Fruit fly (Drosophila melanogaster) whole organism, adult: Measurements from ENCODE around the gene CG6678.

Source experiments
- CG11617 ChIP-seq: fragments of 200-800 bp; sonication (Bioruptor generic); optimal IDR thresholded peaks from 2 replicates; lab custom pipeline; 2017; ENCODE audit warnings: mild to moderate bottlenecking, missing biosample characterization, missing genetic modification reagents, missing genetic modification characterization
- CG12768 ChIP-seq: fragments of 200-800 bp; sonication (Bioruptor generic); optimal IDR thresholded peaks from 2 replicates; lab custom pipeline; 2017; ENCODE audit warnings: missing biosample characterization, missing genetic modification characterization, mild to moderate bottlenecking, moderate library complexity, missing genetic modification reagents
- CG14711 ChIP-seq: fragments of 200-800 bp; sonication (Bioruptor generic); optimal IDR thresholded peaks from 2 replicates; lab custom pipeline; 2018; ENCODE audit warnings: missing biosample characterization, mild to moderate bottlenecking, missing genetic modification characterization, moderate library complexity
- CG1620 ChIP-seq: fragments of 200-800 bp; sonication (Bioruptor generic); optimal IDR thresholded peaks from 2 replicates; lab custom pipeline; 2016; ENCODE audit warnings: missing biosample characterization, missing genetic modification characterization
- CG33017 ChIP-seq: fragments of 200-800 bp; sonication (Bioruptor generic); optimal IDR thresholded peaks from 2 replicates; lab custom pipeline; 2018; ENCODE audit warnings: missing biosample characterization, mild to moderate bottlenecking, missing genetic modification characterization, moderate library complexity
- CG5204 ChIP-seq: fragments of 200-800 bp; sonication (Bioruptor generic); optimal IDR thresholded peaks from 2 replicates; lab custom pipeline; 2016; ENCODE audit warnings: missing biosample characterization, missing genetic modification characterization
- CG7045 ChIP-seq: fragments of 200-800 bp; sonication (Bioruptor generic); optimal IDR thresholded peaks from 2 replicates; lab custom pipeline; 2017; ENCODE audit warnings: missing biosample characterization, mild to moderate bottlenecking, missing genetic modification characterization
- CG7101 ChIP-seq: fragments of 200-800 bp; sonication (Bioruptor generic); optimal IDR thresholded peaks from 2 replicates; lab custom pipeline; 2018; ENCODE audit warnings: missing biosample characterization, mild to moderate bottlenecking, missing genetic modification characterization, moderate library complexity
- Clk ChIP-seq: fragments of 200-800 bp; sonication (Bioruptor generic); optimal IDR thresholded peaks from 2 replicates; lab custom pipeline; 2017; ENCODE audit warnings: missing biosample characterization, missing genetic modification characterization
- Crg-1 ChIP-seq: fragments of 200-800 bp; sonication (Bioruptor generic); optimal IDR thresholded peaks from 2 replicates; lab custom pipeline; 2016; ENCODE audit warnings: missing biosample characterization, missing genetic modification characterization
- Hr96 ChIP-seq: fragments of 200-800 bp; sonication (Bioruptor generic); optimal IDR thresholded peaks from 2 replicates; lab custom pipeline; 2016; ENCODE audit warnings: missing biosample characterization, missing genetic modification characterization
- Mnt ChIP-seq: fragments of 200-800 bp; sonication (Bioruptor generic); optimal IDR thresholded peaks from 2 replicates; lab custom pipeline; 2016; ENCODE audit warnings: missing biosample characterization, mild to moderate bottlenecking, missing genetic modification characterization
- bab1 ChIP-seq: fragments of 200-800 bp; sonication (Bioruptor generic); optimal IDR thresholded peaks from 3 replicates; lab custom pipeline; 2019; ENCODE audit warnings: missing biosample characterization, mild to moderate bottlenecking, missing genetic modification characterization, moderate library complexity
- cic ChIP-seq: fragments of 200-800 bp; sonication (Bioruptor generic); optimal IDR thresholded peaks from 2 replicates; lab custom pipeline; 2017; ENCODE audit warnings: missing biosample characterization, mild to moderate bottlenecking, missing genetic modification characterization, moderate library complexity
- cnc ChIP-seq, 2 experiments: fragments of >200 bp; optimal IDR thresholded peaks; 2 replicates each; lab custom pipeline; 2017
- kay ChIP-seq: fragments of 200-800 bp; sonication (Bioruptor generic); peaks from one replicate; lab custom pipeline; 2016; ENCODE audit warnings: missing biosample characterization, missing genetic modification characterization, borderline replicate concordance
- ovo ChIP-seq: fragments of 200-800 bp; sonication (Bioruptor generic); optimal IDR thresholded peaks from 2 replicates; lab custom pipeline; 2016; ENCODE audit warnings: missing biosample characterization, missing genetic modification characterization
- pad ChIP-seq: fragments of 200-800 bp; sonication (Bioruptor generic); optimal IDR thresholded peaks from 3 replicates; lab custom pipeline; 2017; ENCODE audit warnings: missing biosample characterization, missing genetic modification characterization, mild to moderate bottlenecking, moderate library complexity, missing genetic modification reagents
- tj ChIP-seq: fragments of 200-800 bp; sonication (Bioruptor generic); optimal IDR thresholded peaks from 3 replicates; lab custom pipeline; 2017; ENCODE audit warnings: missing biosample characterization, mild to moderate bottlenecking, missing genetic modification characterization, moderate library complexity
- toe ChIP-seq: fragments of 200-800 bp; sonication (Bioruptor generic); optimal IDR thresholded peaks from 2 replicates; lab custom pipeline; 2016; ENCODE audit warnings: missing biosample characterization, missing genetic modification characterization

Gene CG6678

DNA sequence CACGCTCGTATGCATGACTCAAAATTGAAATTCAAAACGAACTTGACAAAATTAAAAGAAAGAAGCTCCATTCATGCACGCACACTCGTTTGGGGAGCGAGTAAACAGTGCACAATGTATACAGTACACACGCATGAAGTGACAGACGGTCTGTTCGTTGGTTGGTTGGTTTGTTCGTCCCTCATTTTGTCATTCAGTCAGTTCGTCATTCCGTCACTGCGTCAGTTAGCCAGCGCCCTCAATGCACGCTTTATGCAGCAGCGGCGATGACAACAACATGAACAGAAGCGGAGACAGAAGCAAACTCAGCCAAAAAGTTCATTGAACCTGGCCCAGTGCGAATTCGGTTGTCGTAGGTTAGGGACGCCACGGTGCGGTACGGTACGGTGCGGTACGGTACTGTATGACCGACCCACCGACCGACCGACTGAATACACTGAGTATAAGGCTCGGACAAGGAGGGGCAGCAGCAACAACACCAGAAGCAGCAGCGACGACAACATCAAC lies 54.1 kb downstream of the CG6678 start:
- no peak for TF ChIP-seq CG1620 (GFP tag; lab: Kevin White, UChicago)
- no peak for TF ChIP-seq CG7045 (GFP tag; lab: Kevin White, UChicago)
- TF ChIP-seq CG12768 (GFP tag; lab: Kevin White, UChicago) = no peak
- no peak for TF ChIP-seq Mnt (GFP tag; lab: Kevin White, UChicago)
- TF ChIP-seq Crg-1 (GFP tag; lab: Kevin White, UChicago) = no peak
- no peak for TF ChIP-seq CG11617 (GFP tag; lab: Kevin White, UChicago)
- TF ChIP-seq CG5204 = no peak
- TF ChIP-seq CG33017 = no peak

DNA sequence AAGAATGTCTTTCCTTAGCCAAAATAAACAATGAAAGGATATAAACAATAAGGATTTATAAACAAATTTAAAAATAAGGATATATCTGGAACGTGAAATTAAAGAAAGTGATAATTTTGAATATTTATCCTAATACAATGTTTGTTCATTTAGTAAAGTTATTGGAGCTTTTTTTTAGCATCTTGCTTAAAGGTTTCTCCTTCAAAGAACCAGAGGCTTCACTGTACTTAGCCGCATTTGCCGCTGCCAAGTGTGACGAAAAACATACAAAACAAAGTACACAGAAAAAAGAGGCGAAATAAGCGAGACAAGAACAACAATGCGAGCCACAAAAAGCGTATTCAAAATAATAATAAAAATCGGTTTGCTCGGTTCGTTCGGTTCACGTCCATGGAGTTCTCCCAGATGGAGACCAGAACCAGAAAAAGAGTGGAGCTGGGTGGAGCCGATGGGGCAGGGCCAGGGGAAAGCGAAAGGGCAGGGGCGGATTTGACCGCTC lies 54.6 kb downstream of the CG6678 start:
- no peak for TF ChIP-seq CG11617 (GFP tag; lab: Kevin White, UChicago)
- TF ChIP-seq cnc (optimal IDR thresholded peaks at IDR 0.05; lab: Kevin White, UChicago) = no peak
- TF ChIP-seq bab1 = no peak
- no peak for TF ChIP-seq tj (GFP tag; lab: Kevin White, UChicago)
- no peak for TF ChIP-seq CG5204
- TF ChIP-seq Mnt (GFP tag; lab: Kevin White, UChicago) = no peak
- no peak for TF ChIP-seq cic (GFP tag; lab: Kevin White, UChicago)
- TF ChIP-seq Crg-1 (GFP tag; lab: Kevin White, UChicago) = no peak
- no peak for TF ChIP-seq Hr96
- TF ChIP-seq CG33017 = no peak
- no peak for TF ChIP-seq CG14711 (tag; lab: Kevin White, UChicago)
- no peak for TF ChIP-seq CG12768 (GFP tag; lab: Kevin White, UChicago)
- TF ChIP-seq Clk (GFP tag; lab: Kevin White, UChicago) = no peak
- TF ChIP-seq CG1620 (GFP tag; lab: Kevin White, UChicago) = no peak
- TF ChIP-seq pad (GFP tag; lab: Kevin White, UChicago) = no peak
- TF ChIP-seq toe = no peak
- TF ChIP-seq CG7101 (tag; lab: Kevin White, UChicago) = no peak
- no peak for TF ChIP-seq ovo (GFP tag; lab: Kevin White, UChicago)
- TF ChIP-seq kay = no peak

DNA sequence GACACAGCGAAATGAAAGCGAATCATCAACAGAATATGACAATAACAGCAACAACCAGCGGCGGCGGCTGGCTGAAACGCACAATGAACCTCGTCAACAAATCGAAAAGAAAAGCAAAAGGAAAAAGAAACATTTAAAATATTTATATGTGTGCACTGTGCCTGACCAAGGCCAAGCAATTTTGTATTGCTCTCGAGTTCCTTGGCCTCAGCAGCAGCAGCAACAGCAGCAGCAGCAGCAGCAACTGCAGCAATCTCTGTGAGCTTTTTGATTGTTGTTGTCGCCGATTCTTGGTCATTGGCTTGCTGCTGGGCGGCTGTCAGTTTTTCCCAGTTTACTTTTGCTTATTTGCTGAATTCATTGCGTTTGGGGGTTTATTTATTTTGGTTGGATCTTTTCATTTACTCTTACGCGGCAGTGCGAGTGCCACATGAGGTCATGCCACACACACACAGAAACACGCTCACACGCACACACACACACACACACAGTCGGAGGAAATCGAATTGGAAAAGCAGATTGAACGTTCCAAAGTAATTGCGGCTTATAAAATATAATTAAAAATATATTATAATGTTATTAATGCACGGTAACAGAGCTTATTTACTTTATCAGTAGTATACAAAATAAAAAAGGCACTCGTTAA lies 57.3 kb downstream of the CG6678 start:
- no peak for TF ChIP-seq Mnt (GFP tag; lab: Kevin White, UChicago)
- TF ChIP-seq kay = peak; percentile 38

DNA sequence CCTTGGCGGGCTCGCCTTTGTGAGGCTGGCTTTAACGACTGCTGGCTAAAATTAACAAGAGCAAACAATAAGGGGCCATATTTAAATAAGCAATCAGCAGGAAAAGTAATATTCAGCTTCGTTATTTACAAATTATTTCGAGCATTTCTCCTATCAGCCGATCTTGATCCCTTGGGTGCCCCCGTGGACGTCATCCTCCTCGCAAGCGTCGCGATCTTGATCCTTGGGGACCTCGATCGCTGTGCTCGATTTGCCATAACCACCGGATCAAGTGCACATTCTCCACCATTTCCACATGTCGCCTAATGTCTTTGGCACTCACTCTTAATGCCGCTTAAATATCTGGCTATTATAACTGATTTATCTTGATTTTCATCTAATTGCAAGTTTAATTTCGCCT lies 57.8 kb downstream of the CG6678 start:
- TF ChIP-seq CG7101 (tag; lab: Kevin White, UChicago) (no peak), CG14711 (tag; lab: Kevin White, UChicago) (no peak)

DNA sequence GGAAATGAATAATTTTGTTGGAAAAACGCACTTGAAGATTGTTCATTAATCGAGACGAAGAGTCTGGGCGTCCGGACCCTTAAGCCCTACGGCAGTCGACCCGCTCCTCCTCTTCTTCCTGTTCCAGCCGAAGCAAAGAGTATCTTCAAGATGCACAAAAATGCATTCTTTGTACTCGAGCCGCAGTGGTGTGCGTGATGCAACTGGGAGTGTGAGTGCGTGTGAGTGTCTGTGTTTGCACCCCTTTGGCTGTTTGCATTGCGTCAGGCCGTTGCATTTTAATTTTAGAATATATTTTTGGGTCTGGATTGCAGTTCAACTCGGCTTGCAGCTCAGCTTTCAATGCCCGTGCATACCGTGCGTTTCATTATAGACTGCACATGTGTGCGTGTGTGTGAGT lies 58.9 kb downstream of the CG6678 start:
- TF ChIP-seq tj (GFP tag; lab: Kevin White, UChicago) (no peak), Clk (GFP tag; lab: Kevin White, UChicago) (no peak), cnc (optimal IDR thresholded peaks at IDR 0.05; lab: Kevin White, UChicago) (no peak), CG5204 (no peak), CG14711 (tag; lab: Kevin White, UChicago) (no peak), cic (GFP tag; lab: Kevin White, UChicago) (no peak), CG33017 (no peak), CG11617 (GFP tag; lab: Kevin White, UChicago) (no peak), CG1620 (GFP tag; lab: Kevin White, UChicago) (no peak)

DNA sequence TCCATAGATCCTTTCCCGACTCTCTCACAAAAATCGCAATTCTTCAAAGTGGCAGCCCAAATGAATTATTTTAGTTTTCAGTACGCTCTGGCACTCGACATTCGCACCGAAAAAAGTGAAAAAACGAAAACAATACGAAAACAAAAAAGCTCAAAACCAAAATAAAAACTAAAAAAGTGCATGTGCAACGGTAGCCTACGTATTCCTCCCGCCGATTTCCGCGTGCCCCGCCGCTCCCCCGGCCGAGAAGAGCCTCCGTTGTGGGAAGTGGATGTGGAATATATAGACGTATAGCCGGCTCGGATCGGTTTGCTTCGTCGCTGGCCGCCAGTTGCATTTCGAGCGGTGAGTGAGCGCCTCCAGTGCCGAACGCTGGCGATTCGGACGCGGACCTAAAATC lies 61.3 kb downstream of the CG6678 start:
- TF ChIP-seq CG12768 (GFP tag; lab: Kevin White, UChicago) (peak; percentile 46), CG5204 (no peak), CG7101 (tag; lab: Kevin White, UChicago) (no peak)

DNA sequence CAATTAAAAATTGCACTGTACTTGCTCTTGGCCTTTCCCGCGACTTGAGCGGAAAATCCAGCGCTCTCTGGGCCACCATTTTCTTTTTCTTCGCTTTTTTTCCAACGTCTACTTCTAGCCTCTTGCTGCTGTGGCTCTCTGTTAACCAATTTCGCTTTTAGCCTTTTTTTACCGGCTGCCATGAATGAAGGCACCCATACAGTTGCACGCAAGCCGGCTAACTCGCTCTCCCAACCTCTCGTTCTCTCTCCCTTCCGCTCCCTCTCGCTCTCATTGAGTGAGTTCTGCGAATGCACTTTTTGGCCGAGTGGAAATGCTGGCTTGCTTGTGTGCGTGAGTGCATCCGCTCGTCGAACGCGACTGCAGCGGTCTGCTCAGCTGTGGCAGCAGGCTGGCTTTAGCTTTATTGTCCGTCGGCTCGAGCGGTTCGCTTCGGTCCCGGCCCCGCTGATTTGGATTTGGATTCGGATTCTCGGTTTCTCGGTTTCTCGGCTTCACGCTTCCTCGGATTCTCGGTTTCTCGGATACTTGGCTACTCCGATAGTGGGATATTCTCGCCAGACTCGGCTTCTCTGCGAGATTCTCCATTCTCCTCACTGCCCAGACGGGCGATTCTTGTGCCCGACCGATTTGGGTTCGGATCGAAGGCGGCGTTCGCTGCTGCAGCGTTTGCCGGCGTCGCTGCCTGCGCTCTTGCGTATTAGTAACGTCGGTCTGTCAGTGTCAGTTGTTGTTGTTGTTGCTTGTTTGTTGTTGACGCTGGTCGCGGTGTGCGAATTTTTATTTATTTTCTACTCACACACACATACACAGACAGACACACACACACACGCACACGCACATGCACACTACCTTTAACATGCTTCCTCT lies 62.1 kb downstream of the CG6678 start, which contains the start of gene Eip93F:
Gene Eip93F (plus strand): TSS at position 424 of the 870 bp plus-strand sequence.
- TF ChIP-seq CG5204 (no peak), CG7101 (tag; lab: Kevin White, UChicago) (peak; percentile 3), Mnt (GFP tag; lab: Kevin White, UChicago) (peak; percentile 39), cic (GFP tag; lab: Kevin White, UChicago) (peak; percentile 62), CG14711 (tag; lab: Kevin White, UChicago) (no peak), ovo (GFP tag; lab: Kevin White, UChicago) (peak; percentile 59), bab1 (no peak), CG33017 (no peak), Crg-1 (GFP tag; lab: Kevin White, UChicago) (no peak), Clk (GFP tag; lab: Kevin White, UChicago) (no peak), pad (GFP tag; lab: Kevin White, UChicago) (no peak), Hr96 (peak; percentile 24), cnc (optimal IDR thresholded peaks at IDR 0.05; lab: Kevin White, UChicago) (no peak)
